Worm (Caenorhabditis elegans) whole organism, L4 larva: Measurements from ENCODE around the gene cam-1.

Source experiments
- F37D6.2 ChIP-seq: sonication (generic microtip); optimal IDR thresholded peaks from 2 replicates; lab custom pipeline; 2016; ENCODE audit warnings: mild to moderate bottlenecking, missing genetic modification characterization, missing compliant biosample characterization
- F49E8.2 ChIP-seq: sonication (generic microtip); optimal IDR thresholded peaks from 2 replicates; lab custom pipeline; 2016; ENCODE audit warnings: missing compliant biosample characterization, mild to moderate bottlenecking, missing genetic modification characterization, borderline replicate concordance
- R02D3.7 ChIP-seq: fragments of 150-350 bp; sonication (generic microtip); optimal IDR thresholded peaks from 3 replicates; lab custom pipeline; 2014; ENCODE audit warnings: missing biosample characterization, missing genetic modification characterization
- T20F7.1 ChIP-seq: fragments of 200-800 bp; sonication (Bioruptor generic); optimal IDR thresholded peaks from 2 replicates; lab custom pipeline; 2018; ENCODE audit warnings: mild to moderate bottlenecking, missing genetic modification characterization, missing compliant biosample characterization
- Y105C5A.15 ChIP-seq: fragments of 200-800 bp; sonication (Bioruptor generic); IDR thresholded peaks from 2 replicates; pipeline ENCODE4 v1.3.6; 2022; ENCODE audit warnings: missing genetic modification characterization, missing compliant biosample characterization
- Y48G9A.11 ChIP-seq: fragments of 200-800 bp; sonication (Bioruptor generic); IDR thresholded peaks from 2 replicates; pipeline ENCODE4 v1.3.6; 2022; ENCODE audit warnings: missing genetic modification reagents, missing genetic modification characterization, missing compliant biosample characterization
- ZK337.2 ChIP-seq: fragments of 200-800 bp; sonication (Bioruptor generic); IDR thresholded peaks from 2 replicates; pipeline ENCODE4 v1.3.6; 2022; ENCODE audit warnings: missing genetic modification reagents, missing genetic modification characterization, missing compliant biosample characterization
- aha-1 ChIP-seq: fragments of 150-350 bp; peaks from one replicate; lab custom pipeline; 2014; ENCODE audit warnings: missing biosample characterization, missing genetic modification characterization
- attf-4 ChIP-seq: sonication (generic microtip); optimal IDR thresholded peaks from 3 replicates; lab custom pipeline; 2017; ENCODE audit warnings: missing biosample characterization, missing genetic modification characterization
- ceh-20 ChIP-seq: fragments of 200-800 bp; sonication (Bioruptor generic); IDR thresholded peaks from 2 replicates; pipeline ENCODE4 v1.3.6; 2022; ENCODE audit warnings: missing genetic modification reagents, missing genetic modification characterization, missing compliant biosample characterization
- ceh-44 ChIP-seq: fragments of 200-800 bp; sonication (Bioruptor generic); IDR thresholded peaks from 2 replicates; pipeline ENCODE4 v1.3.6; 2022; ENCODE audit warnings: missing genetic modification reagents, missing genetic modification characterization, missing compliant biosample characterization
- daf-16 ChIP-seq, 3 experiments: sonication (generic microtip); optimal IDR thresholded peaks; 2 replicates each; lab custom pipeline; 2016 to 2017; ENCODE audit warnings: missing genetic modification characterization in 3 of 3, missing genetic modification reagents in 3 of 3, mild to moderate bottlenecking in 2 of 3, missing compliant biosample characterization in 2 of 3, missing biosample characterization in 1 of 3, moderate library complexity in 1 of 3
- daf-19 ChIP-seq: fragments of 200-800 bp; sonication (Bioruptor generic); conservative IDR thresholded peaks from 2 replicates; pipeline ENCODE4 v1.3.6; 2022; ENCODE audit warnings: missing genetic modification characterization, missing compliant biosample characterization
- dve-1 ChIP-seq: sonication (generic microtip); optimal IDR thresholded peaks from 2 replicates; lab custom pipeline; 2017; ENCODE audit warnings: antibody characterized with exemption, mild to moderate bottlenecking, missing genetic modification characterization, missing compliant biosample characterization; ENCODE audit not compliant: insufficient read depth
- hif-1 ChIP-seq, 2 experiments: sonication (generic microtip); optimal IDR thresholded peaks; 2 replicates each; lab custom pipeline; 2016 to 2017; ENCODE audit warnings: missing compliant biosample characterization in 2 of 2, missing genetic modification characterization in 2 of 2, missing genetic modification reagents in 2 of 2, missing genotype in 2 of 2, mild to moderate bottlenecking in 1 of 2
- hlh-11 ChIP-seq: fragments of 200-800 bp; sonication (Bioruptor generic); optimal IDR thresholded peaks from 2 replicates; lab custom pipeline; 2018; ENCODE audit warnings: mild to moderate bottlenecking, missing genetic modification characterization, missing compliant biosample characterization
- hlh-30 ChIP-seq: sonication (generic microtip); optimal IDR thresholded peaks from 2 replicates; lab custom pipeline; 2017; ENCODE audit warnings: antibody characterized with exemption, mild to moderate bottlenecking, missing genetic modification characterization, missing compliant biosample characterization; ENCODE audit not compliant: insufficient read depth
- hmg-1.1 ChIP-seq: fragments of 200-800 bp; sonication (Bioruptor generic); IDR thresholded peaks from 2 replicates; pipeline ENCODE4 v1.3.6; 2022; ENCODE audit warnings: missing genetic modification reagents, missing genetic modification characterization, missing compliant biosample characterization
- jun-1 ChIP-seq: fragments of 150-350 bp; optimal IDR thresholded peaks from 2 replicates; lab custom pipeline; 2014; ENCODE audit warnings: missing biosample characterization, missing genetic modification reagents, missing genetic modification characterization
- lin-29 ChIP-seq: fragments of 200-800 bp; sonication (Bioruptor generic); IDR thresholded peaks from 2 replicates; pipeline ENCODE4 v1.3.6; 2022; ENCODE audit warnings: missing genetic modification reagents, missing genetic modification characterization, missing compliant biosample characterization
- lsy-2 ChIP-seq, 2 experiments: fragments of 150-350 bp in 1 of 2; sonication (generic microtip) in 1 of 2; optimal IDR thresholded peaks; 2 replicates each; lab custom pipeline; 2014 to 2017; ENCODE audit warnings: missing biosample characterization in 2 of 2, missing genetic modification characterization in 2 of 2
- mdl-1 ChIP-seq, 2 experiments: fragments of 150-350 bp in 1 of 2; sonication (generic microtip) in 1 of 2; optimal IDR thresholded peaks; 2 replicates each; lab custom pipeline; 2014 to 2017; ENCODE audit warnings: missing biosample characterization in 2 of 2, missing genetic modification characterization in 2 of 2
- mes-2 ChIP-seq: sonication (generic microtip); optimal IDR thresholded peaks from 2 replicates; lab custom pipeline; 2016; ENCODE audit warnings: missing genotype, mild to moderate bottlenecking, missing genetic modification characterization, missing compliant biosample characterization; ENCODE audit not compliant: poor library complexity, severe bottlenecking
- nhr-28 ChIP-seq: fragments of 150-350 bp; optimal IDR thresholded peaks from 2 replicates; lab custom pipeline; 2014; ENCODE audit warnings: missing biosample characterization, missing genetic modification characterization
- nhr-76 ChIP-seq: fragments of 150-350 bp; optimal IDR thresholded peaks from 2 replicates; lab custom pipeline; 2014; ENCODE audit warnings: missing biosample characterization, missing genetic modification characterization
- nhr-77 ChIP-seq: fragments of 150-350 bp; optimal IDR thresholded peaks from 2 replicates; lab custom pipeline; 2014; ENCODE audit warnings: missing biosample characterization, missing genetic modification characterization
- pqm-1 ChIP-seq: sonication (generic microtip); optimal IDR thresholded peaks from 2 replicates; lab custom pipeline; 2017; ENCODE audit warnings: missing biosample characterization, missing genetic modification characterization
- saeg-2 ChIP-seq: fragments of 200-800 bp; sonication (Bioruptor generic); IDR thresholded peaks from 2 replicates; pipeline ENCODE4 v1.3.6; 2022; ENCODE audit warnings: missing genetic modification reagents, missing genetic modification characterization, missing compliant biosample characterization
- snpc-4 ChIP-seq: fragments of 150-350 bp; optimal IDR thresholded peaks from 2 replicates; lab custom pipeline; 2014; ENCODE audit warnings: missing biosample characterization, missing genetic modification characterization
- tag-97 ChIP-seq: fragments of 200-800 bp; sonication (Bioruptor generic); IDR thresholded peaks from 2 replicates; pipeline ENCODE4 v1.3.6; 2022; ENCODE audit warnings: missing genetic modification characterization, missing compliant biosample characterization
- tra-1 ChIP-seq: fragments of 200-800 bp; sonication (Bioruptor generic); IDR thresholded peaks from 2 replicates; pipeline ENCODE4 v1.3.6; 2022; ENCODE audit warnings: missing genetic modification reagents, missing genetic modification characterization, missing compliant biosample characterization
- unc-62 ChIP-seq, 3 experiments: fragments of 150-350 bp in 1 of 3; sonication (generic microtip); optimal IDR thresholded peaks in 2 of 3; peaks in 1 of 3; 1 replicate in 1 of 3; 2 replicates in 2 of 3; lab custom pipeline; 2014 to 2017; ENCODE audit warnings: missing biosample characterization in 3 of 3, missing genetic modification characterization in 3 of 3, missing genetic modification reagents in 3 of 3, missing genotype in 1 of 3
- vab-7 ChIP-seq: fragments of 200-800 bp; sonication (Bioruptor generic); IDR thresholded peaks from 2 replicates; pipeline ENCODE4 v1.3.6; 2022; ENCODE audit warnings: missing genetic modification reagents, missing genetic modification characterization, missing compliant biosample characterization

The cam-1 gene

ce11 chrII:9356723-9357122, 46.6 kb upstream of the cam-1 start (continued):
- TF ChIP-seq hlh-11 (tag; lab: Kevin White, UChicago) (peak; percentile 76), F49E8.2 (tag; lab: Kevin White, UChicago) (no peak), vab-7 (GFP tag; lab: Robert Waterston, UW) (no peak), pqm-1 (tag; lab: Kevin White, UChicago) (no peak), nhr-28 (tag; lab: Kevin White, UChicago) (peak; percentile 71), saeg-2 (no peak), F37D6.2 (tag; lab: Kevin White, UChicago) (no peak), ceh-20 (no peak), tra-1 (no peak)

ce11 chrII:9352669-9353068, 42.6 kb upstream of the cam-1 start, which contains the start of the genes sdhb-1 and cup-15:
sdhb-1 (minus strand) TSS chrII:9352731.
cup-15 (plus strand) TSS chrII:9353000.
- TF ChIP-seq Y48G9A.11 (GFP tag; lab: Robert Waterston, UW) (peak; percentile 73), daf-19 (no peak), aha-1 (tag; lab: Kevin White, UChicago) (no peak), hif-1 (tag; optimal IDR thresholded peaks at IDR 0.05; lab: Kevin White, UChicago) (peak in 1 of 2 experiments; percentile 88), nhr-77 (tag; lab: Kevin White, UChicago) (peak; percentile 3), daf-16 (GFP tag; optimal IDR thresholded peaks at IDR 0.05; lab: Kevin White, UChicago) (no peak), daf-16 (tag; optimal IDR thresholded peaks at IDR 0.05; lab: Kevin White, UChicago) (peak; percentile 27), nhr-76 (no peak), lsy-2 (tag; optimal IDR thresholded peaks at IDR 0.05; lab: Kevin White, UChicago) (peak in 1 of 2 experiments; percentile 41), R02D3.7 (tag; lab: Kevin White, UChicago) (peak; percentile 76), hlh-30 (tag; lab: Kevin White, UChicago) (peak; percentile 25), snpc-4 (no peak), T20F7.1 (GFP tag; lab: Kevin White, UChicago) (peak; percentile 91)

- TF ChIP-seq unc-62 (GFP tag; optimal IDR thresholded peaks at IDR 0.05 in 1 of 2; lab: Kevin White, UChicago) (peak in 1 of 2 experiments; percentile 96), unc-62 (tag; optimal IDR thresholded peaks at IDR 0.05; lab: Kevin White, UChicago) (no peak), mes-2 (tag; lab: Kevin White, UChicago) (no peak)
Observed at ce11 chrII:9347444-9347843, 37.3 kb upstream of the cam-1 start.

ce11 chrII:9346490-9346889, 36.4 kb upstream of the cam-1 start, which contains the start of gene F42A8.1:
F42A8.1 (minus strand) TSS chrII:9346590.
- TF ChIP-seq hmg-1.1 (GFP tag; lab: Robert Waterston, UW) = no peak

- TF ChIP-seq lin-29 (GFP tag; lab: Robert Waterston, UW) (no peak), Y105C5A.15 (GFP tag; lab: Robert Waterston, UW) (no peak), jun-1 (tag; lab: Kevin White, UChicago) (no peak), ceh-44 (no peak), attf-4 (tag; lab: Kevin White, UChicago) (no peak), mdl-1 (tag; optimal IDR thresholded peaks at IDR 0.05; lab: Kevin White, UChicago) (no peak), nhr-28 (tag; lab: Kevin White, UChicago) (no peak), Y48G9A.11 (GFP tag; lab: Robert Waterston, UW) (no peak), pqm-1 (tag; lab: Kevin White, UChicago) (no peak)
Observed at ce11 chrII:9345794-9346193, 35.7 kb upstream of the cam-1 start.

- peak; percentile 39 for TF ChIP-seq nhr-28 (tag; lab: Kevin White, UChicago)
- TF ChIP-seq Y48G9A.11 (GFP tag; lab: Robert Waterston, UW) = no peak
- no peak for TF ChIP-seq tag-97 (GFP tag; lab: Robert Waterston, UW)
- no peak for TF ChIP-seq daf-16 (GFP tag; optimal IDR thresholded peaks at IDR 0.05; lab: Kevin White, UChicago)
- TF ChIP-seq daf-16 (tag; optimal IDR thresholded peaks at IDR 0.05; lab: Kevin White, UChicago) = no peak
- no peak for TF ChIP-seq ZK337.2 (GFP tag; lab: Robert Waterston, UW)
- no peak for TF ChIP-seq dve-1 (tag; lab: Kevin White, UChicago)
- TF ChIP-seq aha-1 (tag; lab: Kevin White, UChicago) = peak; percentile 37
Observed at ce11 chrII:9345116-9345515, 35.0 kb upstream of the cam-1 start.
